Worm (Caenorhabditis elegans): ENCODE measurements around the gene K01A6.6.

Gene K01A6.6

ce11 chrIV:11692071-11692673, 43.0 kb upstream of the K01A6.6 start (continued):
- no peak for TF ChIP-seq hlh-30 (tag; optimal IDR thresholded peaks at IDR 0.05; ENCODE audit: insufficient read depth)
- TF ChIP-seq sox-4 (tag; optimal IDR thresholded peaks at IDR 0.05): no peak
- no peak for TF ChIP-seq C08G9.2 (tag; optimal IDR thresholded peaks at IDR 0.05)
- peak; percentile 11 for TF ChIP-seq ceh-2 (tag; optimal IDR thresholded peaks at IDR 0.05)
- TF ChIP-seq C38D4.7 (GFP tag; optimal IDR thresholded peaks at IDR 0.05): no peak
- no peak for TF ChIP-seq eyg-1 (tag; optimal IDR thresholded peaks at IDR 0.05)
- no peak for TF ChIP-seq zip-5 (tag; optimal IDR thresholded peaks at IDR 0.05)
- no peak for TF ChIP-seq lim-6 (tag; optimal IDR thresholded peaks at IDR 0.05)
- no peak for TF ChIP-seq fkh-6 (tag; optimal IDR thresholded peaks at IDR 0.05)
- no peak for TF ChIP-seq mec-3 (tag; optimal IDR thresholded peaks at IDR 0.05; ENCODE audit: borderline replicate concordance)
- TF ChIP-seq lin-11 (tag; optimal IDR thresholded peaks at IDR 0.05): no peak
- peak; percentile 52 for TF ChIP-seq syd-9 (tag; optimal IDR thresholded peaks at IDR 0.05)
- no peak for TF ChIP-seq K02D7.2 (tag; optimal IDR thresholded peaks at IDR 0.05)
- TF ChIP-seq sdc-2 (tag; optimal IDR thresholded peaks at IDR 0.05): no peak
- TF ChIP-seq nfya-1 (tag; optimal IDR thresholded peaks at IDR 0.05): peak; percentile 81
- TF ChIP-seq odd-2 (tag; optimal IDR thresholded peaks at IDR 0.05): peak; percentile 18
- TF ChIP-seq ahr-1 (tag; optimal IDR thresholded peaks at IDR 0.05): no peak
- no peak for TF ChIP-seq ceh-45 (GFP tag; IDR thresholded peaks at IDR 0.05)
- no peak for TF ChIP-seq unc-3 (GFP tag; conservative IDR thresholded peaks at IDR 0.05)
- TF ChIP-seq unc-3 (tag; optimal IDR thresholded peaks at IDR 0.05): no peak

ce11 chrIV:11693493-11693892, 41.6 kb upstream of the K01A6.6 start, which contains the start of gene ZK792.12:
TSS of gene ZK792.12 (plus strand) at chrIV:11693793.
- no peak for TF ChIP-seq dve-1 (tag; optimal IDR thresholded peaks at IDR 0.05)
- no peak for TF ChIP-seq lin-11 (tag; optimal IDR thresholded peaks at IDR 0.05)
- TF ChIP-seq ama-1 (optimal IDR thresholded peaks at IDR 0.05): no peak
- TF ChIP-seq odd-2 (tag; optimal IDR thresholded peaks at IDR 0.05): no peak
- no peak for TF ChIP-seq Y22D7AL.16 (tag; optimal IDR thresholded peaks at IDR 0.05)
- TF ChIP-seq elt-2 (tag; optimal IDR thresholded peaks at IDR 0.05): no peak
- no peak for TF ChIP-seq fax-1 (tag; optimal IDR thresholded peaks at IDR 0.05)
- TF ChIP-seq nfya-1 (tag; optimal IDR thresholded peaks at IDR 0.05): no peak

ce11 chrIV:11694143-11694542, 41.0 kb upstream of the K01A6.6 start, which contains the start of gene ZK792.7:
TSS of gene ZK792.7 (plus strand) at chrIV:11694443.
- peak; percentile 68 for TF ChIP-seq ceh-48 (tag; optimal IDR thresholded peaks at IDR 0.05)
- no peak for TF ChIP-seq dmd-4 (tag; optimal IDR thresholded peaks at IDR 0.05; ENCODE audit: borderline replicate concordance)

ce11 chrIV:11695634-11696033, 39.5 kb upstream of the K01A6.6 start:
- no peak for TF ChIP-seq fkh-6 (tag; optimal IDR thresholded peaks at IDR 0.05)
- no peak for TF ChIP-seq hlh-13 (GFP tag; optimal IDR thresholded peaks at IDR 0.05)
- no peak for TF ChIP-seq madf-2 (tag; optimal IDR thresholded peaks at IDR 0.05)
- no peak for TF ChIP-seq zip-5 (tag; optimal IDR thresholded peaks at IDR 0.05)
- no peak for TF ChIP-seq che-1 (tag; optimal IDR thresholded peaks at IDR 0.05)
- TF ChIP-seq nfya-1 (tag; optimal IDR thresholded peaks at IDR 0.05): no peak
- no peak for TF ChIP-seq ceh-24 (tag; optimal IDR thresholded peaks at IDR 0.05)

- no peak for TF ChIP-seq nhr-232 (tag; optimal IDR thresholded peaks at IDR 0.05)
- no peak for TF ChIP-seq ceh-30 (tag; optimal IDR thresholded peaks at IDR 0.05)
- TF ChIP-seq hlh-15 (tag; optimal IDR thresholded peaks at IDR 0.05): no peak
- no peak for TF ChIP-seq unc-86 (tag; optimal IDR thresholded peaks at IDR 0.05)
- TF ChIP-seq syd-9 (tag; optimal IDR thresholded peaks at IDR 0.05): no peak
- TF ChIP-seq sox-2 (GFP tag; IDR thresholded peaks at IDR 0.05): no peak
- TF ChIP-seq ceh-9 (tag; optimal IDR thresholded peaks at IDR 0.05): no peak
- no peak for TF ChIP-seq unc-3 (GFP tag; conservative IDR thresholded peaks at IDR 0.05)
- no peak for TF ChIP-seq unc-3 (tag; optimal IDR thresholded peaks at IDR 0.05)
- TF ChIP-seq hlh-30 (tag; optimal IDR thresholded peaks at IDR 0.05; ENCODE audit: insufficient read depth): no peak
- no peak for TF ChIP-seq Y22D7AL.16 (tag; optimal IDR thresholded peaks at IDR 0.05)
- no peak for TF ChIP-seq elt-2 (tag; optimal IDR thresholded peaks at IDR 0.05)
- TF ChIP-seq gmeb-2 (tag; optimal IDR thresholded peaks at IDR 0.05): no peak
- TF ChIP-seq nfya-1 (tag; optimal IDR thresholded peaks at IDR 0.05): no peak
- TF ChIP-seq sox-4 (tag; optimal IDR thresholded peaks at IDR 0.05): no peak
- TF ChIP-seq fax-1 (tag; optimal IDR thresholded peaks at IDR 0.05): no peak
- no peak for TF ChIP-seq elt-4 (tag; optimal IDR thresholded peaks at IDR 0.05)
- TF ChIP-seq odd-2 (tag; optimal IDR thresholded peaks at IDR 0.05): no peak
- TF ChIP-seq pag-3 (tag; optimal IDR thresholded peaks at IDR 0.05; ENCODE audit: borderline replicate concordance): no peak
- no peak for TF ChIP-seq F13H6.1 (tag; optimal IDR thresholded peaks at IDR 0.05)
- no peak for TF ChIP-seq ama-1 (optimal IDR thresholded peaks at IDR 0.05)
These were observed 37.6 kb upstream of the K01A6.6 start for ce11 chrIV:11697514-11697913.

All from whole organism, late embryonic.